Fruit fly (Drosophila melanogaster) whole organism, wandering third instar larva: ENCODE data around the gene CG12009.

Experiments used
- CG32264 ChIP-seq: fragments of 200-800 bp; sonication (Bioruptor generic); optimal IDR thresholded peaks from 2 replicates; lab custom pipeline; 2016; ENCODE audit warnings: missing biosample characterization, missing genetic modification characterization
- CG9705 ChIP-seq: fragments of 200-800 bp; sonication (Bioruptor generic); optimal IDR thresholded peaks from 2 replicates; lab custom pipeline; 2018; ENCODE audit warnings: missing biosample characterization, mild to moderate bottlenecking, missing genetic modification characterization
- CrebA ChIP-seq: fragments of 200-800 bp; sonication (Bioruptor generic); optimal IDR thresholded peaks from 2 replicates; lab custom pipeline; 2016; ENCODE audit warnings: missing biosample characterization, mild to moderate bottlenecking, missing genetic modification characterization, borderline replicate concordance
- Dfd ChIP-seq: fragments of >200 bp; optimal IDR thresholded peaks from 2 replicates; lab custom pipeline; 2017; ENCODE audit warnings: missing biosample characterization, missing genetic modification characterization
- Dif ChIP-seq: fragments of 200-275, 200-300 bp; sonication (Bioruptor generic); optimal IDR thresholded peaks from 2 replicates; lab custom pipeline; 2018; ENCODE audit warnings: missing biosample characterization, missing genetic modification characterization; ENCODE audit not compliant: partially characterized antibody
- HLH106 ChIP-seq: fragments of 200-800 bp; optimal IDR thresholded peaks from 3 replicates; lab custom pipeline; 2019; ENCODE audit warnings: missing biosample characterization, mild to moderate bottlenecking, missing genetic modification characterization, moderate library complexity
- Hnf4 ChIP-seq: fragments of 200-800 bp; sonication (Bioruptor generic); optimal IDR thresholded peaks from 2 replicates; lab custom pipeline; 2016; ENCODE audit warnings: missing biosample characterization, mild to moderate bottlenecking, missing genetic modification characterization
- Hr78 ChIP-seq: fragments of >200 bp; optimal IDR thresholded peaks from 2 replicates; lab custom pipeline; 2017; ENCODE audit warnings: missing biosample characterization, missing genetic modification characterization
- Hr83 ChIP-seq: fragments of 200-300 bp; sonication (Bioruptor generic); optimal IDR thresholded peaks from 2 replicates; lab custom pipeline; 2016; ENCODE audit warnings: missing biosample characterization, mild to moderate bottlenecking, missing genetic modification characterization, moderate library complexity; ENCODE audit not compliant: poor library complexity, severe bottlenecking
- Jra ChIP-seq: sonication (Bioruptor generic); optimal IDR thresholded peaks from 2 replicates; lab custom pipeline; 2016; ENCODE audit warnings: missing biosample characterization, missing genetic modification characterization
- Mio ChIP-seq: sonication (Bioruptor generic); optimal IDR thresholded peaks from 2 replicates; lab custom pipeline; 2016; ENCODE audit warnings: missing biosample characterization, missing genetic modification characterization
- Myc ChIP-seq: fragments of >200 bp; optimal IDR thresholded peaks from 2 replicates; lab custom pipeline; 2017
- N ChIP-seq: fragments of >200 bp; optimal IDR thresholded peaks from 2 replicates; lab custom pipeline; 2018; ENCODE audit warnings: missing biosample characterization, missing external identifiers, missing genetic modification characterization
- Rel ChIP-seq, 2 experiments: fragments of 200-800 bp; sonication (Bioruptor generic) in 1 of 2; optimal IDR thresholded peaks; 2 replicates in 1 of 2; 3 replicates in 1 of 2; lab custom pipeline; 2016 to 2019; ENCODE audit warnings: mild to moderate bottlenecking in 2 of 2, missing biosample characterization in 2 of 2, missing genetic modification characterization in 2 of 2, moderate library complexity in 1 of 2
- Sp1 ChIP-seq: fragments of 200-800 bp; sonication (Bioruptor generic); optimal IDR thresholded peaks from 3 replicates; lab custom pipeline; 2019; ENCODE audit warnings: missing biosample characterization, mild to moderate bottlenecking, missing genetic modification characterization, moderate library complexity
- Vsx2 ChIP-seq: fragments of 200-300, 225-300 bp; sonication (Bioruptor generic); optimal IDR thresholded peaks from 2 replicates; lab custom pipeline; 2018; ENCODE audit warnings: missing biosample characterization, missing genetic modification characterization; ENCODE audit not compliant: partially characterized antibody
- br ChIP-seq: fragments of 200-800 bp; sonication (Bioruptor generic); optimal IDR thresholded peaks from 2 replicates; lab custom pipeline; 2016; ENCODE audit warnings: missing biosample characterization, missing genetic modification characterization
- brk ChIP-seq: fragments of 200-800 bp; sonication (Bioruptor generic); optimal IDR thresholded peaks from 2 replicates; lab custom pipeline; 2016; ENCODE audit warnings: missing biosample characterization, mild to moderate bottlenecking, missing genetic modification characterization
- dmrt93B ChIP-seq: fragments of 200-800 bp; sonication (Bioruptor generic); optimal IDR thresholded peaks from 2 replicates; lab custom pipeline; 2018; ENCODE audit warnings: missing biosample characterization, mild to moderate bottlenecking, missing genetic modification characterization
- dsf ChIP-seq: sonication (Bioruptor generic); optimal IDR thresholded peaks from 2 replicates; lab custom pipeline; 2016; ENCODE audit warnings: missing biosample characterization, missing genetic modification characterization, borderline replicate concordance
- ey ChIP-seq: fragments of 200-800 bp; sonication (Bioruptor generic); optimal IDR thresholded peaks from 2 replicates; lab custom pipeline; 2016; ENCODE audit warnings: missing biosample characterization, missing genetic modification characterization
- foxo ChIP-seq, 2 experiments: fragments of 200-800 bp; sonication (Bioruptor generic); optimal IDR thresholded peaks; 2 replicates in 1 of 2; 3 replicates in 1 of 2; lab custom pipeline; 2016 to 2017; ENCODE audit warnings: missing biosample characterization in 2 of 2, missing genetic modification characterization in 2 of 2
- fru ChIP-seq: fragments of 200-800 bp; sonication (Bioruptor generic); optimal IDR thresholded peaks from 3 replicates; lab custom pipeline; 2016; ENCODE audit warnings: missing biosample characterization, mild to moderate bottlenecking, missing genetic modification characterization
- h ChIP-seq: fragments of 200-800 bp; sonication (Bioruptor generic); optimal IDR thresholded peaks from 3 replicates; lab custom pipeline; 2016; ENCODE audit warnings: missing biosample characterization, mild to moderate bottlenecking, missing genetic modification characterization
- jim ChIP-seq: fragments of 175-275, 200-325 bp; sonication (Bioruptor generic); optimal IDR thresholded peaks from 2 replicates; lab custom pipeline; 2016; ENCODE audit warnings: missing biosample characterization, mild to moderate bottlenecking, missing genetic modification characterization
- lola ChIP-seq: fragments of >200 bp; optimal IDR thresholded peaks from 2 replicates; lab custom pipeline; 2017; ENCODE audit warnings: missing biosample characterization, missing genetic modification characterization
- pan ChIP-seq: fragments of >200 bp; optimal IDR thresholded peaks from 2 replicates; lab custom pipeline; 2017
- psq ChIP-seq: fragments of 200-800 bp; sonication (Bioruptor generic); optimal IDR thresholded peaks from 3 replicates; lab custom pipeline; 2017; ENCODE audit warnings: missing biosample characterization, mild to moderate bottlenecking, missing genetic modification characterization, moderate library complexity
- rgr ChIP-seq: fragments of 200-800 bp; sonication (Bioruptor generic); optimal IDR thresholded peaks from 3 replicates; lab custom pipeline; 2016; ENCODE audit warnings: missing biosample characterization, mild to moderate bottlenecking, missing genetic modification characterization
- sage ChIP-seq: fragments of 200-800 bp; sonication (Bioruptor generic); optimal IDR thresholded peaks from 2 replicates; lab custom pipeline; 2016; ENCODE audit warnings: missing biosample characterization, mild to moderate bottlenecking, missing genetic modification characterization
- sv ChIP-seq: fragments of 200-800 bp; sonication (Bioruptor generic); optimal IDR thresholded peaks from 3 replicates; lab custom pipeline; 2016; ENCODE audit warnings: missing biosample characterization, missing genetic modification characterization
- tai ChIP-seq: sonication (Bioruptor generic); optimal IDR thresholded peaks from 2 replicates; lab custom pipeline; 2016; ENCODE audit warnings: missing biosample characterization, missing genetic modification characterization
- usp ChIP-seq: fragments of >200 bp; optimal IDR thresholded peaks from 2 replicates; lab custom pipeline; 2017; ENCODE audit warnings: missing biosample characterization, missing genetic modification characterization
- woc ChIP-seq: sonication (Bioruptor generic); optimal IDR thresholded peaks from 2 replicates; lab custom pipeline; 2016; ENCODE audit warnings: missing biosample characterization, mild to moderate bottlenecking, missing genetic modification characterization

CG12009 gene

dm6 chr3L:3325597-3325924 is 34.3 kb downstream of the CG12009 start:
- no peak for TF ChIP-seq Hr83 (GFP tag; lab: Kevin White, UChicago)
- TF ChIP-seq sage: no peak
- TF ChIP-seq CrebA (GFP tag; lab: Kevin White, UChicago): no peak
- TF ChIP-seq psq: no peak
- no peak for TF ChIP-seq Vsx2 (GFP tag; lab: Kevin White, UChicago)
- no peak for TF ChIP-seq Mio (GFP tag; lab: Kevin White, UChicago)
- no peak for TF ChIP-seq lola (GFP tag; lab: Kevin White, UChicago)
- no peak for TF ChIP-seq Jra
- TF ChIP-seq usp (GFP tag; lab: Kevin White, UChicago): no peak

dm6 chr3L:3325925-3326903 is 35.0 kb downstream of the CG12009 start, which contains the start of gene Gtpx:
Gtpx (plus strand) TSS chr3L:3326265.
- TF ChIP-seq Rel (GFP tag; optimal IDR thresholded peaks at IDR 0.05; lab: Kevin White, UChicago) (no peak), Rel (tag; optimal IDR thresholded peaks at IDR 0.05; lab: Kevin White, UChicago) (peak; percentile 70), pan (lab: Kevin White, UChicago) (no peak), Hr83 (GFP tag; lab: Kevin White, UChicago) (peak; percentile 73), foxo (GFP tag; optimal IDR thresholded peaks at IDR 0.05; lab: Kevin White, UChicago) (peak in 1 of 2 experiments; percentile 68), Dfd (GFP tag; lab: Kevin White, UChicago) (no peak), br (peak; percentile 32), dsf (no peak), sv (GFP tag; lab: Kevin White, UChicago) (peak; percentile 25), Hnf4 (GFP tag; lab: Kevin White, UChicago) (peak; percentile 78), psq (peak; percentile 37), Hr78 (GFP tag; lab: Kevin White, UChicago) (no peak), dmrt93B (GFP tag; lab: Kevin White, UChicago) (no peak), HLH106 (tag; lab: Kevin White, UChicago) (peak; percentile 59), CrebA (GFP tag; lab: Kevin White, UChicago) (no peak), Myc (lab: Kevin White, UChicago) (peak; percentile 76), Sp1 (GFP tag; lab: Kevin White, UChicago) (peak; percentile 47), CG32264 (GFP tag; lab: Kevin White, UChicago) (no peak), fru (GFP tag; lab: Kevin White, UChicago) (peak; percentile 35), lola (GFP tag; lab: Kevin White, UChicago) (no peak), CG9705 (GFP tag; lab: Kevin White, UChicago) (peak; percentile 56), tai (GFP tag; lab: Kevin White, UChicago) (no peak), jim (GFP tag; lab: Kevin White, UChicago) (no peak), woc (GFP tag; lab: Kevin White, UChicago) (no peak), h (peak; percentile 66), Mio (GFP tag; lab: Kevin White, UChicago) (no peak), sage (no peak), ey (peak; percentile 57), rgr (peak; percentile 43)

dm6 chr3L:3328771-3329170 is 37.5 kb downstream of the CG12009 start, which contains the start of gene Strip:
Strip (minus strand) TSS chr3L:3328871.
- no peak for TF ChIP-seq Hr78 (GFP tag; lab: Kevin White, UChicago)
- TF ChIP-seq tai (GFP tag; lab: Kevin White, UChicago): no peak
- TF ChIP-seq jim (GFP tag; lab: Kevin White, UChicago): no peak
- no peak for TF ChIP-seq N
- no peak for TF ChIP-seq pan (lab: Kevin White, UChicago)
- TF ChIP-seq CG9705 (GFP tag; lab: Kevin White, UChicago): no peak
- no peak for TF ChIP-seq brk (GFP tag; lab: Kevin White, UChicago)
- TF ChIP-seq usp (GFP tag; lab: Kevin White, UChicago): no peak
- TF ChIP-seq Dif: no peak
- TF ChIP-seq Mio (GFP tag; lab: Kevin White, UChicago): no peak
- no peak for TF ChIP-seq HLH106 (tag; lab: Kevin White, UChicago)
- no peak for TF ChIP-seq Hnf4 (GFP tag; lab: Kevin White, UChicago)
- TF ChIP-seq dmrt93B (GFP tag; lab: Kevin White, UChicago): no peak
- TF ChIP-seq Jra: no peak
- TF ChIP-seq sv (GFP tag; lab: Kevin White, UChicago): no peak
- no peak for TF ChIP-seq dsf
- TF ChIP-seq Dfd (GFP tag; lab: Kevin White, UChicago): no peak
